Fruit fly (Drosophila melanogaster) whole organism, embryonic: ENCODE measurements around the gene CecA1.

Source experiments
- CG12104 ChIP-seq: fragments of 200-800 bp; sonication (Bioruptor generic); optimal IDR thresholded peaks from 3 replicates; lab custom pipeline; 2016; ENCODE audit warnings: missing biosample characterization, missing genetic modification characterization
- CG31365 ChIP-seq: fragments of 200-800 bp; sonication (Bioruptor generic); optimal IDR thresholded peaks from 2 replicates; lab custom pipeline; 2018; ENCODE audit warnings: missing biosample characterization, mild to moderate bottlenecking, missing genetic modification characterization
- CG31388 ChIP-seq: fragments of 200-800 bp; sonication (Bioruptor generic); optimal IDR thresholded peaks from 2 replicates; lab custom pipeline; 2016; ENCODE audit warnings: missing biosample characterization, missing genetic modification characterization
- CG9932 ChIP-seq: fragments of 200-800 bp; sonication (Bioruptor generic); IDR thresholded peaks from 2 replicates; pipeline ENCODE4 v1.3.6; 2022; ENCODE audit warnings: missing biosample characterization, missing genetic modification characterization
- Camta ChIP-seq: fragments of 200-800 bp; sonication (Bioruptor generic); optimal IDR thresholded peaks from 2 replicates; lab custom pipeline; 2016; ENCODE audit warnings: missing biosample characterization, missing genetic modification characterization
- Rfx ChIP-seq: fragments of 200-800 bp; sonication (Bioruptor generic); IDR thresholded peaks from 2 replicates; pipeline ENCODE4 v1.3.6; 2022; ENCODE audit warnings: missing biosample characterization, missing genetic modification characterization
- al ChIP-seq: fragments of 200-800 bp; sonication (Bioruptor generic); IDR thresholded peaks from 2 replicates; pipeline ENCODE4 v1.3.6; 2022; ENCODE audit warnings: missing biosample characterization, missing genetic modification characterization
- gcm2 ChIP-seq: fragments of 200-800 bp; sonication (Bioruptor generic); optimal IDR thresholded peaks from 2 replicates; lab custom pipeline; 2016; ENCODE audit warnings: missing biosample characterization, missing genetic modification characterization
- tx ChIP-seq: fragments of 200-800 bp; sonication (Bioruptor generic); optimal IDR thresholded peaks from 2 replicates; lab custom pipeline; 2016; ENCODE audit warnings: missing biosample characterization, missing genetic modification characterization

- TF ChIP-seq CG12104, result no peak
- TF ChIP-seq tx (GFP tag; lab: Kevin White, UChicago), result no peak
- no peak for TF ChIP-seq Camta (GFP tag; lab: Kevin White, UChicago)
- no peak for TF ChIP-seq Rfx
- TF ChIP-seq CG31365 (tag; lab: Kevin White, UChicago), result no peak
- TF ChIP-seq CG31388 (GFP tag; lab: Kevin White, UChicago), result no peak
- no peak for TF ChIP-seq al (GFP tag; lab: Robert Waterston, UW)
- TF ChIP-seq gcm2 (GFP tag; lab: Kevin White, UChicago), result no peak
- TF ChIP-seq CG9932, result no peak
Observed at dm6 chr3R:30250496-30250978, 39.9 kb downstream of the CecA1 start, which contains the start of gene CG9682.
